Fruit fly (Drosophila melanogaster) whole organism, embryonic: Measurements from ENCODE around the gene Alms1a.

Experiments used
- ATbp ChIP-seq: fragments of 200-800 bp; sonication (Bioruptor generic); optimal IDR thresholded peaks from 2 replicates; lab custom pipeline; 2017; ENCODE audit warnings: missing biosample characterization, mild to moderate bottlenecking, missing genetic modification characterization, missing genetic modification reagents
- Antp ChIP-seq: fragments of 200-800 bp; sonication (Bioruptor generic); optimal IDR thresholded peaks from 3 replicates; lab custom pipeline; 2016; ENCODE audit warnings: missing biosample characterization, missing genetic modification characterization
- Blimp-1 ChIP-seq: fragments of 200-800 bp; sonication (Bioruptor generic); optimal IDR thresholded peaks from 3 replicates; lab custom pipeline; 2018; ENCODE audit warnings: missing biosample characterization, missing genetic modification characterization, mild to moderate bottlenecking, moderate library complexity, missing genetic modification reagents
- C15 ChIP-seq: fragments of 200-800 bp; sonication (Bioruptor generic); IDR thresholded peaks from 3 replicates; pipeline ENCODE4 v1.3.6; 2022; ENCODE audit warnings: missing biosample characterization, missing genetic modification characterization
- CG10654 ChIP-seq: fragments of 200-800 bp; sonication (Bioruptor generic); optimal IDR thresholded peaks from 2 replicates; lab custom pipeline; 2016; ENCODE audit warnings: missing biosample characterization, missing genetic modification characterization
- CG11504 ChIP-seq: fragments of 200-800 bp; sonication (Bioruptor generic); optimal IDR thresholded peaks from 3 replicates; lab custom pipeline; 2019; ENCODE audit warnings: missing biosample characterization, mild to moderate bottlenecking, missing genetic modification characterization, moderate library complexity
- CG12391 ChIP-seq: fragments of 200-800 bp; sonication (Bioruptor generic); optimal IDR thresholded peaks from 3 replicates; lab custom pipeline; 2018; ENCODE audit warnings: missing biosample characterization, mild to moderate bottlenecking, missing genetic modification characterization, moderate library complexity
- CG1529 ChIP-seq: fragments of 200-800 bp; sonication (Bioruptor generic); optimal IDR thresholded peaks from 3 replicates; lab custom pipeline; 2018; ENCODE audit warnings: missing biosample characterization, missing genetic modification characterization
- CG15479 ChIP-seq: fragments of 200-800 bp; sonication (Bioruptor generic); optimal IDR thresholded peaks from 3 replicates; lab custom pipeline; 2019; ENCODE audit warnings: missing biosample characterization, mild to moderate bottlenecking, missing genetic modification characterization, moderate library complexity
- CG15601 ChIP-seq: fragments of 200-800 bp; sonication (Bioruptor generic); optimal IDR thresholded peaks from 3 replicates; lab custom pipeline; 2019; ENCODE audit warnings: missing biosample characterization, mild to moderate bottlenecking, missing genetic modification characterization, moderate library complexity
- CG17328 ChIP-seq: fragments of 200-800 bp; sonication (Bioruptor generic); IDR thresholded peaks from 2 replicates; pipeline ENCODE4 v1.3.6; 2022; ENCODE audit warnings: missing biosample characterization, missing genetic modification characterization
- CG17385 ChIP-seq: fragments of 200-800 bp; sonication (Bioruptor generic); optimal IDR thresholded peaks from 3 replicates; lab custom pipeline; 2018; ENCODE audit warnings: missing biosample characterization, mild to moderate bottlenecking, missing genetic modification characterization
- CG2875 ChIP-seq: fragments of 200-800 bp; sonication (Bioruptor generic); optimal IDR thresholded peaks from 2 replicates; lab custom pipeline; 2017; ENCODE audit warnings: missing biosample characterization, mild to moderate bottlenecking, missing genetic modification characterization, missing genetic modification reagents
- CG32772 ChIP-seq: fragments of 200-800 bp; sonication (Bioruptor generic); IDR thresholded peaks from 2 replicates; pipeline ENCODE4 v1.3.6; 2022; ENCODE audit warnings: missing biosample characterization, missing genetic modification characterization
- CG33213 ChIP-seq: fragments of 200-800 bp; sonication (Bioruptor generic); optimal IDR thresholded peaks from 3 replicates; lab custom pipeline; 2016; ENCODE audit warnings: missing biosample characterization, missing genetic modification characterization
- CG34422 ChIP-seq: fragments of 200-800 bp; sonication (Bioruptor generic); IDR thresholded peaks from 3 replicates; pipeline ENCODE4 v1.3.6; 2022; ENCODE audit warnings: missing biosample characterization, missing genetic modification characterization
- CG3847 ChIP-seq: fragments of 200-800 bp; sonication (Bioruptor generic); IDR thresholded peaks from 2 replicates; pipeline ENCODE4 v1.3.6; 2022; ENCODE audit warnings: missing biosample characterization, missing genetic modification characterization
- CG4360 ChIP-seq: fragments of 200-800 bp; sonication (Bioruptor generic); IDR thresholded peaks from 2 replicates; pipeline ENCODE4 v1.3.6; 2022; ENCODE audit warnings: missing biosample characterization, missing genetic modification characterization
- CG6689 ChIP-seq: fragments of 200-800 bp; sonication (Bioruptor generic); IDR thresholded peaks from 2 replicates; pipeline ENCODE4 v1.3.6; 2022; ENCODE audit warnings: missing biosample characterization, missing genetic modification characterization
- CG6813 ChIP-seq: fragments of 200-800 bp; sonication (Bioruptor generic); optimal IDR thresholded peaks from 2 replicates; lab custom pipeline; 2017; ENCODE audit warnings: missing biosample characterization, missing genetic modification characterization, mild to moderate bottlenecking, moderate library complexity, missing genetic modification reagents
- CG7839 ChIP-seq: fragments of 200-800 bp; sonication (Bioruptor generic); optimal IDR thresholded peaks from 3 replicates; lab custom pipeline; 2018; ENCODE audit warnings: missing biosample characterization, mild to moderate bottlenecking, missing genetic modification characterization, moderate library complexity
- CG7928 ChIP-seq: fragments of 200-800 bp; sonication (Bioruptor generic); optimal IDR thresholded peaks from 2 replicates; lab custom pipeline; 2017; ENCODE audit warnings: missing biosample characterization, mild to moderate bottlenecking, missing genetic modification characterization
- CG9727 ChIP-seq: fragments of 200-800 bp; sonication (Bioruptor generic); optimal IDR thresholded peaks from 3 replicates; lab custom pipeline; 2017; ENCODE audit warnings: missing biosample characterization, mild to moderate bottlenecking, missing genetic modification characterization
- CG9876 ChIP-seq: fragments of 200-800 bp; sonication (Bioruptor generic); optimal IDR thresholded peaks from 2 replicates; lab custom pipeline; 2016; ENCODE audit warnings: missing biosample characterization, missing genetic modification characterization
- Camta ChIP-seq: fragments of 200-800 bp; sonication (Bioruptor generic); optimal IDR thresholded peaks from 2 replicates; lab custom pipeline; 2016; ENCODE audit warnings: missing biosample characterization, missing genetic modification characterization
- Chrac-16 ChIP-seq: fragments of 200-800 bp; sonication (Bioruptor generic); optimal IDR thresholded peaks from 3 replicates; lab custom pipeline; 2016; ENCODE audit warnings: missing biosample characterization, missing genetic modification characterization
- HmgD ChIP-seq: fragments of 200-800 bp; sonication (Bioruptor generic); optimal IDR thresholded peaks from 3 replicates; lab custom pipeline; 2016; ENCODE audit warnings: missing biosample characterization, missing genetic modification characterization
- Lhr ChIP-seq: fragments of 200-800 bp; sonication (Bioruptor generic); optimal IDR thresholded peaks from 3 replicates; lab custom pipeline; 2017; ENCODE audit warnings: mild to moderate bottlenecking, missing biosample characterization, missing genetic modification reagents, missing genetic modification characterization
- Mad ChIP-seq: fragments of 200-800 bp; sonication (Bioruptor generic); optimal IDR thresholded peaks from 2 replicates; lab custom pipeline; 2016; ENCODE audit warnings: missing biosample characterization, missing genetic modification characterization
- Max ChIP-seq: fragments of 200-800 bp; sonication (Bioruptor generic); optimal IDR thresholded peaks from 2 replicates; lab custom pipeline; 2016; ENCODE audit warnings: missing biosample characterization, mild to moderate bottlenecking, missing genetic modification characterization
- Pdp1 ChIP-seq, 2 experiments: fragments of 200-800 bp; sonication (Bioruptor generic); optimal IDR thresholded peaks; 3 replicates each; lab custom pipeline; 2016; ENCODE audit warnings: missing biosample characterization in 2 of 2, missing genetic modification characterization in 2 of 2, mild to moderate bottlenecking in 1 of 2, moderate library complexity in 1 of 2
- Ptx1 ChIP-seq: fragments of 200-800 bp; sonication (Bioruptor generic); IDR thresholded peaks from 2 replicates; pipeline ENCODE4 v1.3.6; 2022; ENCODE audit warnings: missing biosample characterization, missing genetic modification characterization
- Sox102F ChIP-seq: fragments of 200-800 bp; sonication (Bioruptor generic); optimal IDR thresholded peaks from 2 replicates; lab custom pipeline; 2018; ENCODE audit warnings: missing biosample characterization, mild to moderate bottlenecking, missing genetic modification characterization, moderate library complexity
- Spps ChIP-seq: fragments of 200-800 bp; sonication (Bioruptor generic); optimal IDR thresholded peaks from 2 replicates; lab custom pipeline; 2018; ENCODE audit warnings: missing biosample characterization, mild to moderate bottlenecking, missing genetic modification characterization
- abd-A ChIP-seq: fragments of 200-800 bp; sonication (Bioruptor generic); optimal IDR thresholded peaks from 3 replicates; lab custom pipeline; 2019; ENCODE audit warnings: missing biosample characterization, mild to moderate bottlenecking, missing genetic modification characterization, moderate library complexity
- ac ChIP-seq: fragments of 200-800 bp; sonication (Bioruptor generic); optimal IDR thresholded peaks from 3 replicates; lab custom pipeline; 2017; ENCODE audit warnings: missing biosample characterization, mild to moderate bottlenecking, missing genetic modification characterization
- cato ChIP-seq: fragments of 200-800 bp; sonication (Bioruptor generic); optimal IDR thresholded peaks from 2 replicates; lab custom pipeline; 2016; ENCODE audit warnings: missing biosample characterization, missing genetic modification characterization, borderline replicate concordance
- danr ChIP-seq: fragments of 200-800 bp; sonication (Bioruptor generic); IDR thresholded peaks from 2 replicates; pipeline ENCODE4 v1.3.6; 2022; ENCODE audit warnings: missing biosample characterization, missing genetic modification characterization
- fd96Cb ChIP-seq: fragments of 200-800 bp; sonication (Bioruptor generic); optimal IDR thresholded peaks from 2 replicates; lab custom pipeline; 2018; ENCODE audit warnings: missing biosample characterization, mild to moderate bottlenecking, missing genetic modification characterization, moderate library complexity
- gro ChIP-seq: fragments of 200-800 bp; sonication (Bioruptor generic); optimal IDR thresholded peaks from 2 replicates; lab custom pipeline; 2016; ENCODE audit warnings: missing biosample characterization, missing genetic modification characterization
- gsb-n ChIP-seq: fragments of 200-800 bp; sonication (Bioruptor generic); optimal IDR thresholded peaks from 3 replicates; lab custom pipeline; 2018; ENCODE audit warnings: missing biosample characterization, mild to moderate bottlenecking, missing genetic modification characterization
- h ChIP-seq: fragments of >200 bp; optimal IDR thresholded peaks from 2 replicates; lab custom pipeline; 2017
- kay ChIP-seq: fragments of 200-800 bp; sonication (Bioruptor generic); optimal IDR thresholded peaks from 2 replicates; lab custom pipeline; 2016; ENCODE audit warnings: missing biosample characterization, missing genetic modification characterization
- nerfin-1 ChIP-seq: fragments of 200-800 bp; sonication (Bioruptor generic); optimal IDR thresholded peaks from 3 replicates; lab custom pipeline; 2019; ENCODE audit warnings: missing biosample characterization, mild to moderate bottlenecking, missing genetic modification characterization, moderate library complexity
- pb ChIP-seq: fragments of 200-800 bp; sonication (Bioruptor generic); optimal IDR thresholded peaks from 3 replicates; lab custom pipeline; 2016; ENCODE audit warnings: missing biosample characterization, missing genetic modification characterization
- pfk ChIP-seq: fragments of 200-800 bp; sonication (Bioruptor generic); optimal IDR thresholded peaks from 2 replicates; lab custom pipeline; 2018; ENCODE audit warnings: missing biosample characterization, mild to moderate bottlenecking, missing genetic modification characterization, moderate library complexity
- prd ChIP-seq, 3 experiments: fragments of >200 bp in 2 of 3; fragments of 200-800 bp in 1 of 3; sonication (Bioruptor generic) in 1 of 3; optimal IDR thresholded peaks in 2 of 3; IDR thresholded peaks in 1 of 3; 2 replicates in 2 of 3; 3 replicates in 1 of 3; pipeline versions ENCODE4 v1.3.6 to Lab custom; 2017 to 2022; ENCODE audit warnings: missing biosample characterization in 1 of 3, missing genetic modification characterization in 1 of 3
- rib ChIP-seq: fragments of 200-800 bp; sonication (Bioruptor generic); IDR thresholded peaks from 2 replicates; pipeline ENCODE4 v1.3.6; 2022; ENCODE audit warnings: missing biosample characterization, missing genetic modification characterization
- sens ChIP-seq: fragments of 200-800 bp; sonication (Bioruptor generic); peaks from one replicate; lab custom pipeline; 2016; ENCODE audit warnings: missing biosample characterization, missing genetic modification characterization
- yki ChIP-seq: fragments of >200 bp; optimal IDR thresholded peaks from 3 replicates; lab custom pipeline; 2018
- zen ChIP-seq: fragments of 200-800 bp; sonication (Bioruptor generic); optimal IDR thresholded peaks from 3 replicates; lab custom pipeline; 2018; ENCODE audit warnings: missing biosample characterization, mild to moderate bottlenecking, missing genetic modification characterization, moderate library complexity

Gene Alms1a

DNA sequence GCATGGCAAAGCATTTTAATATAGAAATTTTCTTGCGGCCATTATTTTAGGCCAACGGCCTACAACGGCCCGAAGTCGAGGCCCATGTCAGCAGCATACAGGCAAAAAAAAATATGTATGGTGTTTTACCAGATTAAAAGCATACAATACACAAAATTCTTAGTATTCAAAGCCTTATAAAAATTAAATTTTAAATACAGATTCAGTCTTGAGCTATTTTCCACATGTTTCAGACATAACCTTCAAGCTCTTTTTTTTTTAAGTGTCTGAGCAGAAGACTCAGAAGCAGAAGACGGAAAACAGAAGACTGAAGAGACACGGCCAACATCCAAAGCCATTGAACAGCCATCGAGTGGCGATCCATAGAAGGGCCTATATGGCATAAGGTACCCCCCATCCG, 54.0 kb downstream of the Alms1a start (continued):
- TF ChIP-seq rib (GFP tag; lab: Robert Waterston, UW) (no peak), CG15601 (tag; lab: Kevin White, UChicago) (peak; percentile 59), gsb-n (tag; lab: Kevin White, UChicago) (peak; percentile 52), nerfin-1 (tag; lab: Kevin White, UChicago) (peak; percentile 13), CG11504 (tag; lab: Kevin White, UChicago) (peak; percentile 62), Mad (GFP tag; lab: Kevin White, UChicago) (peak; percentile 6), pfk (no peak), CG7839 (tag; lab: Kevin White, UChicago) (peak; percentile 61), cato (peak; percentile 12), CG9727 (peak; percentile 43), CG6813 (GFP tag; lab: Kevin White, UChicago) (peak; percentile 3), ac (no peak), Blimp-1 (GFP tag; lab: Kevin White, UChicago) (peak; percentile 67), pb (no peak), CG1529 (peak; percentile 36), CG4360 (GFP tag; lab: Robert Waterston, UW) (no peak), Antp (GFP tag; lab: Kevin White, UChicago) (peak; percentile 1), Camta (GFP tag; lab: Kevin White, UChicago) (peak; percentile 9), fd96Cb (peak; percentile 58), Lhr (GFP tag; lab: Kevin White, UChicago) (peak; percentile 35), gro (GFP tag; lab: Kevin White, UChicago) (no peak), CG6689 (peak; percentile 49), ATbp (peak; percentile 29), CG17328 (GFP tag; lab: Robert Waterston, UW) (peak; percentile 41), CG15479 (no peak), Ptx1 (peak; percentile 50; the same call in 1 of the 2 replicates), zen (tag; lab: Kevin White, UChicago) (no peak), Spps (tag; lab: Kevin White, UChicago) (peak; percentile 32), Max (GFP tag; lab: Kevin White, UChicago) (no peak), sens (peak; percentile 93), CG7928 (GFP tag; lab: Kevin White, UChicago) (no peak), CG3847 (no peak), abd-A (no peak), CG9876 (GFP tag; lab: Kevin White, UChicago) (no peak), Sox102F (GFP tag; lab: Kevin White, UChicago) (peak; percentile 45), yki (lab: Kevin White, UChicago) (no peak), CG2875 (GFP tag; lab: Kevin White, UChicago) (peak; percentile 9), h (lab: Kevin White, UChicago) (no peak), CG32772 (GFP tag; lab: Robert Waterston, UW) (peak; percentile 23; the same call in 1 of the 2 replicates), danr (GFP tag; lab: Robert Waterston, UW) (0 out of 2 replicates have a peak, but pooled peaks have one; percentile 24), CG10654 (GFP tag; lab: Kevin White, UChicago) (peak; percentile 11), CG34422 (peak; percentile 34; the same call in 1 of the 3 replicates), CG12391 (peak; percentile 58), Chrac-16 (GFP tag; lab: Kevin White, UChicago) (peak; percentile 30), kay (GFP tag; lab: Kevin White, UChicago) (no peak), CG17385 (peak; percentile 28), HmgD (GFP tag; lab: Kevin White, UChicago) (no peak), Pdp1 (GFP tag; optimal IDR thresholded peaks at IDR 0.05; lab: Kevin White, UChicago) (peak; percentile 10 to 21), C15 (no peak), CG33213 (no peak), prd (optimal IDR thresholded peaks at IDR 0.05; lab: Kevin White, UChicago) (no peak), prd (GFP tag; IDR thresholded peaks at IDR 0.05; lab: Robert Waterston, UW) (peak; percentile 69; the same call in 2 of the 3 replicates)
